Worm (Caenorhabditis elegans) whole organism, early embryonic: ENCODE measurements around the gene srx-84.

Experiments used
- B0310.2 ChIP-seq: sonication (generic microtip); optimal IDR thresholded peaks from 2 replicates; lab custom pipeline; 2016; ENCODE audit warnings: mild to moderate bottlenecking, missing genetic modification characterization, missing compliant biosample characterization
- F13C5.2 ChIP-seq: sonication (generic microtip); optimal IDR thresholded peaks from 2 replicates; lab custom pipeline; 2017; ENCODE audit warnings: mild to moderate bottlenecking, missing genetic modification characterization, inconsistent platforms, missing compliant biosample characterization
- ama-1 ChIP-seq: fragments of 150-350 bp; optimal IDR thresholded peaks from 2 replicates; lab custom pipeline; 2014
- ceh-13 ChIP-seq: fragments of 200-800 bp; sonication (Bioruptor generic); optimal IDR thresholded peaks from 2 replicates; lab custom pipeline; 2018; ENCODE audit warnings: mild to moderate bottlenecking, missing genetic modification characterization, missing compliant biosample characterization
- ceh-36 ChIP-seq: sonication (generic microtip); optimal IDR thresholded peaks from 2 replicates; lab custom pipeline; 2016; ENCODE audit warnings: missing genetic modification characterization, inconsistent platforms, missing compliant biosample characterization
- ets-7 ChIP-seq: sonication (generic microtip); optimal IDR thresholded peaks from 2 replicates; lab custom pipeline; 2016; ENCODE audit warnings: missing genotype, missing genetic modification characterization, missing compliant biosample characterization
- flt-1 ChIP-seq: fragments of 200-800 bp; sonication (Bioruptor generic); IDR thresholded peaks from 2 replicates; pipeline ENCODE4 v1.3.6; 2022; ENCODE audit warnings: missing genetic modification characterization, missing compliant biosample characterization
- hmbx-1 ChIP-seq: sonication (generic microtip); optimal IDR thresholded peaks from 2 replicates; lab custom pipeline; 2016; ENCODE audit warnings: mild to moderate bottlenecking, missing genetic modification characterization, missing compliant biosample characterization
- hnd-1 ChIP-seq: sonication (generic microtip); optimal IDR thresholded peaks from 2 replicates; lab custom pipeline; 2016; ENCODE audit warnings: missing genetic modification characterization, missing compliant biosample characterization
- scrt-1 ChIP-seq: fragments of 200-800 bp; sonication (Bioruptor generic); IDR thresholded peaks from 2 replicates; pipeline ENCODE4 v1.3.6; 2022; ENCODE audit warnings: missing genetic modification characterization, missing compliant biosample characterization
- sea-1 ChIP-seq: fragments of 200-800 bp; sonication (Bioruptor generic); conservative IDR thresholded peaks from 2 replicates; pipeline ENCODE4 v1.3.6; 2022; ENCODE audit warnings: missing genetic modification characterization, missing compliant biosample characterization
- tbx-37 ChIP-seq: fragments of 200-800 bp; sonication (Bioruptor generic); conservative IDR thresholded peaks from 2 replicates; pipeline ENCODE4 v1.3.6; 2022; ENCODE audit warnings: missing genetic modification reagents, missing genetic modification characterization, missing compliant biosample characterization
- tra-4 ChIP-seq: sonication (generic microtip); optimal IDR thresholded peaks from 2 replicates; lab custom pipeline; 2017; ENCODE audit warnings: missing genetic modification characterization, missing compliant biosample characterization

DNA sequence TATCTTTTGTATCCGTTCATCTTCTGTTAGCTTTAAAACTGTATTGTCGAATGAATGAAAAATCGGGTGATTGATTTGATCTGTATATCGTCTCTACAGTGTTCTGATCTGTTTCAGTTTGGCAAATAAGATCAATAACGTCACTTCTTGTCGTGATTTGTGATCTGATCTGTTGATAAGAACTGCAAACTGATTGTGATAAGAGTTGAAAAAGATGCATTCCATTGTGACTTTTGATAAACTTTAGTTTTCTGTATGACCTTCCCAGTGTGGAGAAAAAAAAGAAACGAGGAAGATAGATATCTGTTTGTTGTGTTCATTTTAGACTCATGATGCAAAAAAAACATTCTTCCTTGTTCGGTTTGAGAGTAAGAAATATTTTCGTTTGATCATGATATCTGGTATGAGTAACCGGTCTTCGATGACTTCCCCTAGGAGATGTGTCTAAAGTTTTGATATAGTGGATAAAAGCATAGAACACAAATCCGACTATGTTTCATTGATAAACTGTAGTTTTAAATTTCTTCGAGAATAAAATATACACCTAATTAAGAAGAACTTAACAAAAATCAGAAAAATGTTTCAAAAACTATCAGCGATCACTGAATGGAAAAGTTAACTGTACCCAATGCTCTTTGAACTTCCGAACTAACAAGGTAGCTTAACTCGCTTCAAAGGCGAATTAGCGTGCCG, 16.0 kb downstream of the srx-84 start:
- TF ChIP-seq ceh-36 (tag; lab: Kevin White, UChicago) (no peak), tra-4 (tag; lab: Kevin White, UChicago) (no peak), F13C5.2 (tag; lab: Kevin White, UChicago) (no peak), sea-1 (GFP tag; lab: Robert Waterston, UW) (no peak), hmbx-1 (tag; lab: Kevin White, UChicago) (no peak), flt-1 (no peak), B0310.2 (tag; lab: Kevin White, UChicago) (no peak), ama-1 (lab: Kevin White, UChicago) (no peak), hnd-1 (no peak), tbx-37 (GFP tag; lab: Robert Waterston, UW) (no peak), scrt-1 (GFP tag; lab: Robert Waterston, UW) (no peak), ceh-13 (GFP tag; lab: Kevin White, UChicago) (no peak), ets-7 (tag; lab: Kevin White, UChicago) (no peak)
